Worm (Caenorhabditis elegans): ENCODE results near the gene F11C1.9.

DNA sequence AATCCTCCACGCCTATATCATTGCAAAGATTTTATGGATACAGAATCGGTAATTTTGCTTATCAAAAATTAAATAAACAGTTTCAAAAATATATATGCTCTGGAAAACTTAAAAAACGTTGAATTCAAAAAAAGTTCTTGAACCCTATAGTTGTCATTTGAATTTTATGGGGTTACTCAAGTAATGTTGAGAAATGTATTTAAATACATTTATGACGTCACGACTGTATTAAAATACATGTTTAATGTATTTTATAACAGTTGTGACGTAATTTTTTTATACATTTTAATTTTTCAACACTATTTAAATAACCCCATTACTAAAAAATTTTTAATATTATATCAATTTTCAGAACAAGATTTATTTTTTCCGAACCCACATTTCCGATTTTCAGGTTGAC lies 18.8 kb upstream of the F11C1.9 start:
- no peak for TF ChIP-seq aly-1 (tag; optimal IDR thresholded peaks at IDR 0.05)
- TF ChIP-seq tbx-37 (GFP tag; conservative IDR thresholded peaks at IDR 0.05) = no peak
- no peak for TF ChIP-seq ama-1 (optimal IDR thresholded peaks at IDR 0.05)
- TF ChIP-seq F13C5.2 (tag; optimal IDR thresholded peaks at IDR 0.05) = no peak
- TF ChIP-seq tbx-11 (GFP tag; IDR thresholded peaks at IDR 0.05) = no peak
- no peak for TF ChIP-seq sea-1 (GFP tag; conservative IDR thresholded peaks at IDR 0.05)
